Fruit fly (Drosophila melanogaster) whole organism, embryonic: ENCODE data around the gene CG18675.

ENCODE experiments used
- Abd-B ChIP-seq: fragments of 200-800 bp; sonication (Bioruptor generic); optimal IDR thresholded peaks from 2 replicates; lab custom pipeline; 2018; ENCODE audit warnings: missing biosample characterization, mild to moderate bottlenecking, missing genetic modification characterization, moderate library complexity
- Adf1 ChIP-seq: fragments of 200-800 bp; sonication (Bioruptor generic); IDR thresholded peaks from 2 replicates; pipeline ENCODE4 v1.3.6; 2022; ENCODE audit warnings: missing biosample characterization, missing genetic modification characterization
- Asciz ChIP-seq: fragments of 200-800 bp; sonication (Bioruptor generic); optimal IDR thresholded peaks from 2 replicates; lab custom pipeline; 2017; ENCODE audit warnings: missing biosample characterization, mild to moderate bottlenecking, missing genetic modification characterization, missing genetic modification reagents
- Atf-2 ChIP-seq: fragments of 200-800 bp; sonication (Bioruptor generic); optimal IDR thresholded peaks from 2 replicates; lab custom pipeline; 2016; ENCODE audit warnings: missing biosample characterization, missing genetic modification characterization
- Atf6 ChIP-seq: fragments of 200-800 bp; sonication (Bioruptor generic); IDR thresholded peaks from 2 replicates; pipeline ENCODE4 v1.3.6; 2022; ENCODE audit warnings: missing biosample characterization, missing genetic modification characterization
- B-H1 ChIP-seq: fragments of 200-800 bp; sonication (Bioruptor generic); IDR thresholded peaks from 3 replicates; pipeline ENCODE4 v1.3.6; 2022; ENCODE audit warnings: missing biosample characterization, missing genetic modification characterization
- C15 ChIP-seq: fragments of 200-800 bp; sonication (Bioruptor generic); IDR thresholded peaks from 3 replicates; pipeline ENCODE4 v1.3.6; 2022; ENCODE audit warnings: missing biosample characterization, missing genetic modification characterization
- CG12744 ChIP-seq: fragments of 200-800 bp; sonication (Bioruptor generic); optimal IDR thresholded peaks from 2 replicates; lab custom pipeline; 2016; ENCODE audit warnings: missing biosample characterization, missing genetic modification characterization
- CG15011 ChIP-seq: fragments of 200-800 bp; sonication (Bioruptor generic); optimal IDR thresholded peaks from 3 replicates; lab custom pipeline; 2018; ENCODE audit warnings: missing biosample characterization, mild to moderate bottlenecking, missing genetic modification characterization
- CG15269 ChIP-seq: fragments of 200-800 bp; sonication (Bioruptor generic); optimal IDR thresholded peaks from 2 replicates; lab custom pipeline; 2018; ENCODE audit warnings: missing biosample characterization, mild to moderate bottlenecking, missing genetic modification characterization, moderate library complexity
- CG16815 ChIP-seq: fragments of 200-800 bp; sonication (Bioruptor generic); optimal IDR thresholded peaks from 3 replicates; lab custom pipeline; 2017; ENCODE audit warnings: missing biosample characterization, mild to moderate bottlenecking, missing genetic modification characterization
- CG17328 ChIP-seq: fragments of 200-800 bp; sonication (Bioruptor generic); IDR thresholded peaks from 2 replicates; pipeline ENCODE4 v1.3.6; 2022; ENCODE audit warnings: missing biosample characterization, missing genetic modification characterization
- CG1792 ChIP-seq: fragments of 200-800 bp; sonication (Bioruptor generic); optimal IDR thresholded peaks from 2 replicates; lab custom pipeline; 2016; ENCODE audit warnings: missing biosample characterization, missing genetic modification characterization
- CG18476 ChIP-seq: fragments of 200-800 bp; sonication (Bioruptor generic); optimal IDR thresholded peaks from 2 replicates; lab custom pipeline; 2016; ENCODE audit warnings: missing biosample characterization, mild to moderate bottlenecking, missing genetic modification characterization
- CG31365 ChIP-seq: fragments of 200-800 bp; sonication (Bioruptor generic); optimal IDR thresholded peaks from 2 replicates; lab custom pipeline; 2018; ENCODE audit warnings: missing biosample characterization, mild to moderate bottlenecking, missing genetic modification characterization
- CG3163 ChIP-seq: fragments of 200-800 bp; sonication (Bioruptor generic); optimal IDR thresholded peaks from 3 replicates; lab custom pipeline; 2016; ENCODE audit warnings: missing biosample characterization, missing genetic modification characterization
- CG34376 ChIP-seq: fragments of 200-800 bp; sonication (Bioruptor generic); optimal IDR thresholded peaks from 2 replicates; lab custom pipeline; 2018; ENCODE audit warnings: missing biosample characterization, mild to moderate bottlenecking, missing genetic modification characterization
- CG3847 ChIP-seq: fragments of 200-800 bp; sonication (Bioruptor generic); IDR thresholded peaks from 2 replicates; pipeline ENCODE4 v1.3.6; 2022; ENCODE audit warnings: missing biosample characterization, missing genetic modification characterization
- CG4820 ChIP-seq: fragments of 200-800 bp; sonication (Bioruptor generic); optimal IDR thresholded peaks from 3 replicates; lab custom pipeline; 2016; ENCODE audit warnings: missing biosample characterization, missing genetic modification characterization
- CG8281 ChIP-seq: fragments of 200-800 bp; sonication (Bioruptor generic); optimal IDR thresholded peaks from 2 replicates; lab custom pipeline; 2018; ENCODE audit warnings: missing biosample characterization, mild to moderate bottlenecking, missing genetic modification characterization, moderate library complexity
- Dip3 ChIP-seq: fragments of 200-800 bp; sonication (Bioruptor generic); optimal IDR thresholded peaks from 3 replicates; lab custom pipeline; 2016; ENCODE audit warnings: missing biosample characterization, missing genetic modification characterization
- Dref ChIP-seq: fragments of 200-800 bp; sonication (Bioruptor generic); IDR thresholded peaks from 2 replicates; pipeline ENCODE4 v1.3.6; 2022; ENCODE audit warnings: missing biosample characterization, missing genetic modification characterization
- ERR ChIP-seq: fragments of 200-800 bp; sonication (Bioruptor generic); optimal IDR thresholded peaks from 2 replicates; lab custom pipeline; 2016; ENCODE audit warnings: missing biosample characterization, missing genetic modification characterization
- Fer2 ChIP-seq: fragments of 200-800 bp; sonication (Bioruptor generic); optimal IDR thresholded peaks from 2 replicates; lab custom pipeline; 2018; ENCODE audit warnings: missing biosample characterization, mild to moderate bottlenecking, missing genetic modification characterization, moderate library complexity
- H15 ChIP-seq: fragments of 200-800 bp; sonication (Bioruptor generic); IDR thresholded peaks from 3 replicates; pipeline ENCODE4 v1.3.6; 2022; ENCODE audit warnings: missing biosample characterization, missing genetic modification characterization
- HmgD ChIP-seq: fragments of 200-800 bp; sonication (Bioruptor generic); optimal IDR thresholded peaks from 3 replicates; lab custom pipeline; 2016; ENCODE audit warnings: missing biosample characterization, missing genetic modification characterization
- Kr ChIP-seq: fragments of 200-800 bp; sonication (Bioruptor generic); optimal IDR thresholded peaks from 2 replicates; lab custom pipeline; 2017; ENCODE audit warnings: missing biosample characterization, mild to moderate bottlenecking, missing genetic modification characterization
- Lhr ChIP-seq: fragments of 200-800 bp; sonication (Bioruptor generic); optimal IDR thresholded peaks from 3 replicates; lab custom pipeline; 2017; ENCODE audit warnings: mild to moderate bottlenecking, missing biosample characterization, missing genetic modification reagents, missing genetic modification characterization
- Med ChIP-seq: fragments of 200-800 bp; sonication (Bioruptor generic); peaks from one replicate; lab custom pipeline; 2016; ENCODE audit warnings: missing biosample characterization, missing genetic modification characterization, mild to moderate bottlenecking, inconsistent platforms, moderate library complexity
- Myb ChIP-seq: fragments of 200-800 bp; sonication (Bioruptor generic); optimal IDR thresholded peaks from 2 replicates; lab custom pipeline; 2016; ENCODE audit warnings: missing biosample characterization, missing genetic modification characterization
- Nf-YC ChIP-seq: fragments of 200-800 bp; optimal IDR thresholded peaks from 3 replicates; lab custom pipeline; 2019; ENCODE audit warnings: missing biosample characterization, mild to moderate bottlenecking, missing genetic modification characterization, moderate library complexity
- Trl ChIP-seq, 3 experiments: fragments of >200 bp in 2 of 3; fragments of 200-800 bp in 1 of 3; sonication (Bioruptor generic) in 1 of 3; optimal IDR thresholded peaks; 2 replicates in 1 of 3; 3 replicates in 2 of 3; lab custom pipeline; 2016 to 2017; ENCODE audit warnings: missing biosample characterization in 1 of 3, missing genetic modification characterization in 1 of 3
- Usf ChIP-seq: fragments of 200-800 bp; sonication (Bioruptor generic); optimal IDR thresholded peaks from 2 replicates; lab custom pipeline; 2017; ENCODE audit warnings: missing genotype, missing biosample characterization, missing genetic modification characterization
- YL-1 ChIP-seq: fragments of 200-800 bp; sonication (Bioruptor generic); optimal IDR thresholded peaks from 3 replicates; lab custom pipeline; 2017; ENCODE audit warnings: missing biosample characterization, mild to moderate bottlenecking, missing genetic modification characterization
- ac ChIP-seq: fragments of 200-800 bp; sonication (Bioruptor generic); optimal IDR thresholded peaks from 3 replicates; lab custom pipeline; 2017; ENCODE audit warnings: missing biosample characterization, mild to moderate bottlenecking, missing genetic modification characterization
- ase ChIP-seq: fragments of 200-800 bp; sonication (Bioruptor generic); IDR thresholded peaks from 3 replicates; pipeline ENCODE4 v1.3.6; 2022; ENCODE audit warnings: missing biosample characterization, missing genetic modification characterization
- ci ChIP-seq: fragments of 200-800 bp; sonication (Bioruptor generic); IDR thresholded peaks from 3 replicates; pipeline ENCODE4 v1.3.6; 2022; ENCODE audit warnings: missing biosample characterization, missing genetic modification characterization
- dan ChIP-seq: fragments of 200-800 bp; sonication (Bioruptor generic); IDR thresholded peaks from 2 replicates; pipeline ENCODE4 v1.3.6; 2022; ENCODE audit warnings: missing biosample characterization, missing genetic modification characterization
- dmrt99B ChIP-seq: fragments of 200-800 bp; sonication (Bioruptor generic); optimal IDR thresholded peaks from 2 replicates; lab custom pipeline; 2018; ENCODE audit warnings: missing biosample characterization, mild to moderate bottlenecking, missing genetic modification characterization, moderate library complexity
- dysf ChIP-seq: fragments of 200-800 bp; sonication (Bioruptor generic); IDR thresholded peaks from 3 replicates; pipeline ENCODE4 v1.3.6; 2022; ENCODE audit warnings: missing biosample characterization, missing genetic modification characterization
- gfzf ChIP-seq: fragments of 200-800 bp; sonication (Bioruptor generic); optimal IDR thresholded peaks from 2 replicates; lab custom pipeline; 2016; ENCODE audit warnings: missing biosample characterization, mild to moderate bottlenecking, missing genetic modification characterization, moderate library complexity
- inv ChIP-seq: fragments of 200-800 bp; sonication (Bioruptor generic); IDR thresholded peaks from 2 replicates; pipeline ENCODE4 v1.3.6; 2022; ENCODE audit warnings: missing biosample characterization, missing genetic modification characterization; ENCODE audit not compliant: partially characterized antibody
- kay ChIP-seq: fragments of 200-800 bp; sonication (Bioruptor generic); optimal IDR thresholded peaks from 2 replicates; lab custom pipeline; 2016; ENCODE audit warnings: missing biosample characterization, missing genetic modification characterization
- lmd ChIP-seq: fragments of 200-800 bp; sonication (Bioruptor generic); IDR thresholded peaks from 2 replicates; pipeline ENCODE4 v1.3.6; 2022; ENCODE audit warnings: missing biosample characterization, missing genetic modification characterization
- onecut ChIP-seq: fragments of 200-800 bp; sonication (Bioruptor generic); IDR thresholded peaks from 2 replicates; pipeline ENCODE4 v1.3.6; 2022; ENCODE audit warnings: missing biosample characterization, missing genetic modification characterization
- p53 ChIP-seq: fragments of 200-800 bp; sonication (Bioruptor generic); optimal IDR thresholded peaks from 2 replicates; lab custom pipeline; 2016; ENCODE audit warnings: missing biosample characterization, missing genetic modification characterization
- phol ChIP-seq: fragments of 200-800 bp; sonication (Bioruptor generic); optimal IDR thresholded peaks from 3 replicates; lab custom pipeline; 2018; ENCODE audit warnings: missing biosample characterization, mild to moderate bottlenecking, missing genetic modification characterization, moderate library complexity
- ranshi ChIP-seq: fragments of 200-800 bp; sonication (Bioruptor generic); IDR thresholded peaks from 2 replicates; pipeline ENCODE4 v1.3.6; 2022; ENCODE audit warnings: missing biosample characterization, missing genetic modification characterization
- row ChIP-seq: fragments of 200-800 bp; sonication (Bioruptor generic); IDR thresholded peaks from 3 replicates; pipeline ENCODE4 v1.3.6; 2022; ENCODE audit warnings: missing biosample characterization, missing genetic modification characterization
- zen ChIP-seq: fragments of 200-800 bp; sonication (Bioruptor generic); optimal IDR thresholded peaks from 3 replicates; lab custom pipeline; 2018; ENCODE audit warnings: missing biosample characterization, mild to moderate bottlenecking, missing genetic modification characterization, moderate library complexity

CG18675 gene

DNA sequence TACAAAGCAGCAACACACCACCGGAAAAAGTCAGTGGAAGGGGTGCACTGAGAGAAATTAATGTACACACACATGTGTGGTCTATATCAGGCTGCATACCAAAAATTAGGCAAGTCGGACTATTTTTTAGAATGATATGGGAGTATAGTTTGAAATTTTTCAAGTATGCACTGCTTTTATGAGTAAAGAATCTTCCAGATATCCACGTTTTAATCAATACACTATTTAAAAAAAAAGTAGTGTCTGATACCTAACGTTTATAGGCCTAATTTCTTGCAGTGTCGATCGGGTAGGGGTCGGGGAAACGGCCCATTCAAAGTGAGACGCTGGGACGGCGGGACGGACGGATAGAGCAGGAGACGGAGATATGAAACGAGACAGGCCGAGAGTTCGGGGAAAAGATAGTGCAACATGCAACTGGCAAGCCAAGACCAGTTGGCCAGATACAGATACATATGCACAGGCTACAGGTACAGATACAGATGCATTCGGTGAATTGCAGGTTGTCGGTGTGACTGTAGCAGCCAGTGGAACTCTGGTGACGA is 56.7 kb downstream of the CG18675 start (continued):
- no peak for TF ChIP-seq Dref
- TF ChIP-seq HmgD, result peak; percentile 84
- peak; percentile 26 for TF ChIP-seq CG34376 (GFP tag; lab: Kevin White, UChicago)
- TF ChIP-seq YL-1, result peak; percentile 80
- peak; percentile 55; the same call in 1 of the 2 replicates for TF ChIP-seq Atf6 (GFP tag; lab: Robert Waterston, UW)
- peak; percentile 88 for TF ChIP-seq ci (GFP tag; lab: Robert Waterston, UW)
- peak; percentile 93 for TF ChIP-seq Abd-B
- TF ChIP-seq Med (GFP tag; lab: Kevin White, UChicago), result peak; percentile 97
- TF ChIP-seq CG12744 (GFP tag; lab: Kevin White, UChicago), result peak; percentile 84
- TF ChIP-seq row, result peak; percentile 96
- peak; percentile 69 for TF ChIP-seq CG3163 (GFP tag; lab: Kevin White, UChicago)
- peak; percentile 83 for TF ChIP-seq kay (GFP tag; lab: Kevin White, UChicago)
- peak; percentile 96 for TF ChIP-seq Kr
- TF ChIP-seq gfzf (GFP tag; lab: Kevin White, UChicago), result peak; percentile 4
- peak; percentile 83 for TF ChIP-seq p53
- peak; percentile 93 for TF ChIP-seq Atf-2 (GFP tag; lab: Kevin White, UChicago)
- TF ChIP-seq Lhr (GFP tag; lab: Kevin White, UChicago), result peak; percentile 89
- TF ChIP-seq dysf (GFP tag; lab: Robert Waterston, UW), result peak; percentile 90
- peak; percentile 79 for TF ChIP-seq H15 (GFP tag; lab: Robert Waterston, UW)
- peak; percentile 54 for TF ChIP-seq Dip3
- TF ChIP-seq Nf-YC (tag; lab: Kevin White, UChicago), result peak; percentile 71
- peak; percentile 97 for TF ChIP-seq phol (tag; lab: Kevin White, UChicago)
- TF ChIP-seq CG17328 (GFP tag; lab: Robert Waterston, UW), result peak; percentile 92
- peak; percentile 92 for TF ChIP-seq Asciz (GFP tag; lab: Kevin White, UChicago)
- peak; percentile 85 for TF ChIP-seq onecut
- TF ChIP-seq CG1792 (GFP tag; lab: Kevin White, UChicago), result peak; percentile 77
- peak; percentile 86 for TF ChIP-seq CG15269 (tag; lab: Kevin White, UChicago)
- peak; percentile 74 for TF ChIP-seq CG31365 (tag; lab: Kevin White, UChicago)
- no peak for TF ChIP-seq Adf1 (GFP tag; lab: Robert Waterston, UW)
- peak; percentile 82 for TF ChIP-seq CG15011
- TF ChIP-seq ranshi, result peak; percentile 82
- TF ChIP-seq CG18476 (GFP tag; lab: Kevin White, UChicago), result peak; percentile 90
- no peak for TF ChIP-seq inv
- TF ChIP-seq CG4820 (GFP tag; lab: Kevin White, UChicago), result peak; percentile 96
- peak; percentile 97 for TF ChIP-seq dmrt99B (tag; lab: Kevin White, UChicago)
- peak; percentile 88; the same call in 2 of the 3 replicates for TF ChIP-seq ase (GFP tag; lab: Robert Waterston, UW)
- TF ChIP-seq dan (GFP tag; lab: Robert Waterston, UW), result peak; percentile 86
- TF ChIP-seq Usf (GFP tag; lab: Kevin White, UChicago), result peak; percentile 86
- peak; percentile 89 for TF ChIP-seq lmd
- TF ChIP-seq zen (tag; lab: Kevin White, UChicago), result peak; percentile 99
- peak; percentile 65 for TF ChIP-seq Fer2 (tag; lab: Kevin White, UChicago)
- TF ChIP-seq C15 (GFP tag; lab: Robert Waterston, UW), result no peak
- peak; percentile 74 for TF ChIP-seq Myb
- peak; percentile 96 for TF ChIP-seq ac (GFP tag; lab: Kevin White, UChicago)
- peak; percentile 80 for TF ChIP-seq ERR (GFP tag; lab: Kevin White, UChicago)
- TF ChIP-seq Trl (optimal IDR thresholded peaks at IDR 0.05; lab: Kevin White, UChicago), result no peak
- TF ChIP-seq Trl (GFP tag; optimal IDR thresholded peaks at IDR 0.05; lab: Kevin White, UChicago), result peak; percentile 92
- TF ChIP-seq CG8281 (tag; lab: Kevin White, UChicago), result peak; percentile 79
- peak; percentile 75 for TF ChIP-seq CG3847
- peak; percentile 69 for TF ChIP-seq B-H1 (GFP tag; lab: Robert Waterston, UW)
- peak; percentile 96 for TF ChIP-seq CG16815 (GFP tag; lab: Kevin White, UChicago)
